Worm (Caenorhabditis elegans) whole organism, L2 larva: ENCODE measurements around the gene cylc-1.

Source experiments
- C34F6.9 ChIP-seq: fragments of 150-350 bp; optimal IDR thresholded peaks from 2 replicates; lab custom pipeline; 2014; ENCODE audit warnings: missing biosample characterization, missing genetic modification characterization
- F13H6.1 ChIP-seq: sonication (generic microtip); optimal IDR thresholded peaks from 2 replicates; lab custom pipeline; 2016; ENCODE audit warnings: missing genetic modification characterization, missing compliant biosample characterization
- R02D3.7 ChIP-seq: fragments of 150-350 bp; optimal IDR thresholded peaks from 2 replicates; lab custom pipeline; 2014; ENCODE audit warnings: missing biosample characterization, missing genetic modification characterization
- Y55F3AM.14 ChIP-seq: fragments of 200-800 bp; sonication (Bioruptor generic); optimal IDR thresholded peaks from 2 replicates; lab custom pipeline; 2018; ENCODE audit warnings: mild to moderate bottlenecking, missing genetic modification characterization, missing compliant biosample characterization
- alr-1 ChIP-seq: fragments of 150-350 bp; optimal IDR thresholded peaks from 2 replicates; lab custom pipeline; 2014; ENCODE audit warnings: missing biosample characterization, missing genetic modification characterization
- aly-2 ChIP-seq: fragments of 150-350 bp; optimal IDR thresholded peaks from 2 replicates; lab custom pipeline; 2014; ENCODE audit warnings: missing biosample characterization, missing genetic modification characterization
- ama-1 ChIP-seq: fragments of 150-350 bp; optimal IDR thresholded peaks from 2 replicates; lab custom pipeline; 2018; ENCODE audit warnings: inconsistent platforms
- blmp-1 ChIP-seq: sonication (generic microtip); optimal IDR thresholded peaks from 2 replicates; lab custom pipeline; 2017; ENCODE audit warnings: missing genetic modification characterization, mild to moderate bottlenecking, missing compliant biosample characterization, antibody characterized with exemption, moderate library complexity; ENCODE audit not compliant: insufficient read depth
- ceh-16 ChIP-seq: fragments of 150-350 bp; optimal IDR thresholded peaks from 2 replicates; lab custom pipeline; 2014; ENCODE audit warnings: missing biosample characterization, missing genetic modification characterization
- ceh-82 ChIP-seq: fragments of 150-350 bp; optimal IDR thresholded peaks from 2 replicates; lab custom pipeline; 2014; ENCODE audit warnings: missing biosample characterization, missing genetic modification characterization
- crh-2 ChIP-seq: sonication (generic microtip); optimal IDR thresholded peaks from 2 replicates; lab custom pipeline; 2017; ENCODE audit warnings: missing biosample characterization, missing genetic modification characterization
- dmd-4 ChIP-seq: sonication (generic microtip); optimal IDR thresholded peaks from 2 replicates; lab custom pipeline; 2017; ENCODE audit warnings: missing biosample characterization, missing genetic modification characterization
- egl-27 ChIP-seq: sonication (generic microtip); optimal IDR thresholded peaks from 3 replicates; lab custom pipeline; 2017; ENCODE audit warnings: missing biosample characterization, missing genetic modification reagents, missing genetic modification characterization
- elt-1 ChIP-seq: fragments of 150-350 bp; optimal IDR thresholded peaks from 2 replicates; lab custom pipeline; 2014; ENCODE audit warnings: missing biosample characterization, missing genetic modification characterization
- fos-1 ChIP-seq: fragments of 150-350 bp; optimal IDR thresholded peaks from 2 replicates; lab custom pipeline; 2014; ENCODE audit warnings: missing biosample characterization, missing genetic modification characterization
- gmeb-1 ChIP-seq: fragments of 150-350 bp; optimal IDR thresholded peaks from 2 replicates; lab custom pipeline; 2014; ENCODE audit warnings: missing biosample characterization, missing genetic modification characterization
- lin-11 ChIP-seq: fragments of 150-350 bp; sonication (generic microtip); optimal IDR thresholded peaks from 2 replicates; lab custom pipeline; 2014; ENCODE audit warnings: missing biosample characterization, missing genetic modification characterization, inconsistent platforms, mixed read lengths
- lin-13 ChIP-seq: fragments of 150-350 bp; optimal IDR thresholded peaks from 2 replicates; lab custom pipeline; 2014; ENCODE audit warnings: missing biosample characterization, missing genetic modification reagents, missing genetic modification characterization
- lsy-2 ChIP-seq, 2 experiments: fragments of 150-350 bp in 1 of 2; sonication (generic microtip) in 1 of 2; optimal IDR thresholded peaks; 2 replicates each; lab custom pipeline; 2014 to 2017; ENCODE audit warnings: missing biosample characterization in 2 of 2, missing genetic modification characterization in 2 of 2
- mab-5 ChIP-seq: fragments of 150-350 bp; optimal IDR thresholded peaks from 2 replicates; lab custom pipeline; 2014; ENCODE audit warnings: missing biosample characterization, missing genetic modification characterization
- mbf-1 ChIP-seq: sonication (generic microtip); optimal IDR thresholded peaks from 2 replicates; lab custom pipeline; 2017; ENCODE audit warnings: missing biosample characterization, missing genetic modification characterization
- mdl-1 ChIP-seq, 2 experiments: fragments of 150-350 bp in 1 of 2; sonication (generic microtip) in 1 of 2; optimal IDR thresholded peaks; 2 replicates each; lab custom pipeline; 2017; ENCODE audit warnings: missing biosample characterization in 2 of 2, missing genetic modification characterization in 2 of 2
- nhr-11 ChIP-seq: fragments of 150-350 bp; optimal IDR thresholded peaks from 2 replicates; lab custom pipeline; 2014; ENCODE audit warnings: missing biosample characterization, missing genetic modification characterization
- nhr-12 ChIP-seq: fragments of 150-350 bp; optimal IDR thresholded peaks from 2 replicates; lab custom pipeline; 2014; ENCODE audit warnings: missing biosample characterization, missing genetic modification characterization
- nhr-129 ChIP-seq: fragments of 150-350 bp; optimal IDR thresholded peaks from 2 replicates; lab custom pipeline; 2014; ENCODE audit warnings: missing biosample characterization, missing genetic modification characterization
- nhr-21 ChIP-seq: fragments of 150-350 bp; optimal IDR thresholded peaks from 2 replicates; lab custom pipeline; 2014; ENCODE audit warnings: missing biosample characterization, missing genetic modification characterization
- nhr-23 ChIP-seq: fragments of 150-350 bp; optimal IDR thresholded peaks from 2 replicates; lab custom pipeline; 2014; ENCODE audit warnings: missing biosample characterization, missing genetic modification reagents, missing genetic modification characterization
- nhr-25 ChIP-seq: fragments of 150-350 bp; sonication (generic microtip); optimal IDR thresholded peaks from 3 replicates; lab custom pipeline; 2014; ENCODE audit warnings: missing biosample characterization, missing genetic modification characterization
- nhr-6 ChIP-seq: fragments of 150-350 bp; optimal IDR thresholded peaks from 2 replicates; lab custom pipeline; 2014; ENCODE audit warnings: missing biosample characterization, missing genetic modification characterization
- nhr-77 ChIP-seq: fragments of 150-350 bp; optimal IDR thresholded peaks from 2 replicates; lab custom pipeline; 2014; ENCODE audit warnings: missing biosample characterization, missing genetic modification characterization
- peb-1 ChIP-seq: fragments of 150-350 bp; optimal IDR thresholded peaks from 2 replicates; lab custom pipeline; 2014; ENCODE audit warnings: missing biosample characterization, missing genetic modification characterization
- sem-4 ChIP-seq: fragments of 150-350 bp; optimal IDR thresholded peaks from 2 replicates; lab custom pipeline; 2014; ENCODE audit warnings: missing biosample characterization, missing genetic modification reagents, missing genetic modification characterization
- skn-1 ChIP-seq: sonication (generic microtip); optimal IDR thresholded peaks from 2 replicates; lab custom pipeline; 2017; ENCODE audit warnings: missing biosample characterization, missing genetic modification characterization
- sma-3 ChIP-seq: sonication (generic microtip); optimal IDR thresholded peaks from 2 replicates; lab custom pipeline; 2016; ENCODE audit warnings: missing genetic modification reagents, missing genetic modification characterization, missing compliant biosample characterization
- sma-9 ChIP-seq, 2 experiments: fragments of 150-350 bp in 1 of 2; sonication (generic microtip) in 1 of 2; optimal IDR thresholded peaks; 2 replicates each; lab custom pipeline; 2014 to 2016; ENCODE audit warnings: missing genetic modification characterization in 2 of 2, mild to moderate bottlenecking in 1 of 2, missing biosample characterization in 1 of 2, missing compliant biosample characterization in 1 of 2, missing genetic modification reagents in 1 of 2, moderate library complexity in 1 of 2
- snpc-4 ChIP-seq: fragments of 150-350 bp; optimal IDR thresholded peaks from 2 replicates; lab custom pipeline; 2014; ENCODE audit warnings: missing biosample characterization, missing genetic modification characterization
- unc-39 ChIP-seq: fragments of 150-350 bp; optimal IDR thresholded peaks from 2 replicates; lab custom pipeline; 2014; ENCODE audit warnings: missing biosample characterization, missing genetic modification characterization
- unc-55 ChIP-seq: fragments of 150-350 bp; sonication (generic microtip); optimal IDR thresholded peaks from 3 replicates; lab custom pipeline; 2014; ENCODE audit warnings: missing biosample characterization, missing genetic modification reagents, missing genetic modification characterization
- unc-62 ChIP-seq: fragments of 150-350 bp; optimal IDR thresholded peaks from 2 replicates; lab custom pipeline; 2014; ENCODE audit warnings: missing biosample characterization, missing genetic modification reagents, missing genetic modification characterization
- zag-1 ChIP-seq: fragments of 150-350 bp; optimal IDR thresholded peaks from 2 replicates; lab custom pipeline; 2014; ENCODE audit warnings: missing biosample characterization, missing genetic modification characterization
- ztf-1 ChIP-seq: fragments of 200-800 bp; sonication (Bioruptor generic); conservative IDR thresholded peaks from 2 replicates; pipeline ENCODE4 v1.3.6; 2022; ENCODE audit warnings: missing genetic modification characterization, missing compliant biosample characterization
- ztf-11 ChIP-seq: sonication (generic microtip); optimal IDR thresholded peaks from 2 replicates; lab custom pipeline; 2017; ENCODE audit warnings: missing biosample characterization, missing genetic modification characterization
- ztf-4 ChIP-seq: fragments of 150-350 bp; optimal IDR thresholded peaks from 2 replicates; lab custom pipeline; 2014; ENCODE audit warnings: missing biosample characterization, missing genetic modification characterization

cylc-1 gene

ce11 chrIV:5210606-5211005 lies 15.0 kb downstream of the cylc-1 start:
- TF ChIP-seq nhr-12 (tag; lab: Kevin White, UChicago): no peak
- no peak for TF ChIP-seq sma-9 (GFP tag; optimal IDR thresholded peaks at IDR 0.05; lab: Kevin White, UChicago)
- TF ChIP-seq sma-9 (tag; optimal IDR thresholded peaks at IDR 0.05; lab: Kevin White, UChicago): no peak
- TF ChIP-seq nhr-77 (tag; lab: Kevin White, UChicago): no peak
- TF ChIP-seq unc-62 (GFP tag; lab: Kevin White, UChicago): no peak
- no peak for TF ChIP-seq mbf-1
- TF ChIP-seq egl-27 (tag; lab: Kevin White, UChicago): no peak
- TF ChIP-seq mdl-1 (tag; optimal IDR thresholded peaks at IDR 0.05; lab: Kevin White, UChicago): no peak
- no peak for TF ChIP-seq ama-1 (lab: Kevin White, UChicago)
- TF ChIP-seq unc-39 (tag; lab: Kevin White, UChicago): no peak
- TF ChIP-seq nhr-23 (tag; lab: Kevin White, UChicago): no peak

DNA sequence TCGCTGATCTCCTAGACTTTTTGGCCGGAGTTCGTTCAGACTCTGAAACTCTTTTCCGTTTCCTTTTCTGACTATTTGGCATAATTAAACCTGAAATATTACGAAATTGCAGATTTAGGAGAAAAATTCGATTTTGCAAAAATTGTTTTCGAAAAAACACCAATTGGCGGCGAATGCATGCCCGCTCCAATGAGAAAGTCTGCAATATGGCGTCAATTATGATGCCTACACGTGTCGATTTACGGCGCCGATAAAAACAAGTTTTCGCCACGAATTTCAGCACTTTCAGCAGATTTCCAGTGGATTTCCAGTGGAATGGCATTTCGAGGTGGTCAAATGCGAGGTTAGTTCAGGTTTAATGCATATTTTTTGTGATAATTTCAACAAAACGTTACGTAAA lies 16.2 kb downstream of the cylc-1 start, which contains the start of the genes Y59E9AL.36 and nbet-1:
Y59E9AL.36 (minus strand) TSS at position 92 of the 400 bp plus-strand sequence.
nbet-1 (plus strand) TSS at position 112 of the 400 bp plus-strand sequence.
- TF ChIP-seq nhr-21 (tag; lab: Kevin White, UChicago): peak; percentile 42
- no peak for TF ChIP-seq sem-4
- no peak for TF ChIP-seq blmp-1 (tag; lab: Kevin White, UChicago)
- no peak for TF ChIP-seq elt-1 (tag; lab: Kevin White, UChicago)
- TF ChIP-seq sma-9 (GFP tag; optimal IDR thresholded peaks at IDR 0.05; lab: Kevin White, UChicago): peak; percentile 52
- no peak for TF ChIP-seq sma-9 (tag; optimal IDR thresholded peaks at IDR 0.05; lab: Kevin White, UChicago)
- TF ChIP-seq nhr-6: no peak
- peak; percentile 75 for TF ChIP-seq lin-11
- TF ChIP-seq nhr-11 (tag; lab: Kevin White, UChicago): peak; percentile 69
- peak; percentile 54 for TF ChIP-seq lin-13 (GFP tag; lab: Kevin White, UChicago)
- TF ChIP-seq mbf-1: no peak
- no peak for TF ChIP-seq ama-1 (lab: Kevin White, UChicago)
- TF ChIP-seq unc-55 (GFP tag; lab: Kevin White, UChicago): peak; percentile 93
- peak; percentile 54 for TF ChIP-seq egl-27 (tag; lab: Kevin White, UChicago)
- TF ChIP-seq nhr-12 (tag; lab: Kevin White, UChicago): no peak
- no peak for TF ChIP-seq aly-2
- no peak for TF ChIP-seq unc-62 (GFP tag; lab: Kevin White, UChicago)
- peak; percentile 96 for TF ChIP-seq crh-2
- TF ChIP-seq nhr-129 (tag; lab: Kevin White, UChicago): peak; percentile 83
- TF ChIP-seq skn-1: no peak
- TF ChIP-seq C34F6.9 (tag; lab: Kevin White, UChicago): peak; percentile 82
- TF ChIP-seq fos-1 (tag; lab: Kevin White, UChicago): peak; percentile 36
- peak; percentile 82 for TF ChIP-seq R02D3.7 (tag; lab: Kevin White, UChicago)
- no peak for TF ChIP-seq peb-1
- TF ChIP-seq ceh-82: no peak
- peak; percentile 40 for TF ChIP-seq snpc-4
- no peak for TF ChIP-seq nhr-77 (tag; lab: Kevin White, UChicago)
- TF ChIP-seq zag-1 (tag; lab: Kevin White, UChicago): peak; percentile 4
- TF ChIP-seq alr-1 (tag; lab: Kevin White, UChicago): no peak
- peak; percentile 88 for TF ChIP-seq gmeb-1 (tag; lab: Kevin White, UChicago)
- peak; percentile 66 for TF ChIP-seq nhr-25 (tag; lab: Kevin White, UChicago)
- TF ChIP-seq ztf-11 (tag; lab: Kevin White, UChicago): no peak
- TF ChIP-seq sma-3: peak; percentile 73
- TF ChIP-seq F13H6.1: peak; percentile 14
- no peak for TF ChIP-seq ceh-16 (tag; lab: Kevin White, UChicago)
- no peak for TF ChIP-seq dmd-4 (tag; lab: Kevin White, UChicago)
- TF ChIP-seq unc-39 (tag; lab: Kevin White, UChicago): no peak
- peak in 1 of 2 experiments; percentile 36 for TF ChIP-seq mdl-1 (tag; optimal IDR thresholded peaks at IDR 0.05; lab: Kevin White, UChicago)
- peak; percentile 73 to 82 for TF ChIP-seq lsy-2 (tag; optimal IDR thresholded peaks at IDR 0.05; lab: Kevin White, UChicago)
- TF ChIP-seq mab-5 (tag; lab: Kevin White, UChicago): peak; percentile 72
- TF ChIP-seq ztf-1: no peak
- no peak for TF ChIP-seq Y55F3AM.14 (GFP tag; lab: Kevin White, UChicago)
- no peak for TF ChIP-seq ztf-4 (tag; lab: Kevin White, UChicago)
- TF ChIP-seq, all 48 proteins: peak for 21
